Worm (Caenorhabditis elegans) whole organism, late embryonic: Measurements from ENCODE around the gene F39G3.3.

Experiments
- T23F11.4 ChIP-seq: fragments of 200-800 bp; sonication (Bioruptor generic); optimal IDR thresholded peaks from 2 replicates; lab custom pipeline; 2018; ENCODE audit warnings: mild to moderate bottlenecking, missing genetic modification characterization, missing compliant biosample characterization
- ceh-45 ChIP-seq: fragments of 200-800 bp; sonication (Bioruptor generic); IDR thresholded peaks from 2 replicates; pipeline ENCODE4 v1.3.6; 2022; ENCODE audit warnings: missing genetic modification reagents, missing genetic modification characterization, missing compliant biosample characterization
- che-1 ChIP-seq: sonication (generic microtip); optimal IDR thresholded peaks from 2 replicates; lab custom pipeline; 2016; ENCODE audit warnings: mild to moderate bottlenecking, missing genetic modification characterization, missing compliant biosample characterization
- dmd-4 ChIP-seq: sonication (generic microtip); optimal IDR thresholded peaks from 2 replicates; lab custom pipeline; 2016; ENCODE audit warnings: borderline replicate concordance, missing genetic modification characterization, missing compliant biosample characterization
- fkh-10 ChIP-seq: fragments of 150-350 bp; optimal IDR thresholded peaks from 2 replicates; lab custom pipeline; 2014; ENCODE audit warnings: missing biosample characterization, missing genetic modification reagents, missing genetic modification characterization
- sdc-2 ChIP-seq: sonication (generic microtip); optimal IDR thresholded peaks from 2 replicates; lab custom pipeline; 2016; ENCODE audit warnings: missing genotype, missing genetic modification characterization, missing compliant biosample characterization

- no peak for TF ChIP-seq fkh-10 (GFP tag; lab: Kevin White, UChicago)
- TF ChIP-seq dmd-4 (tag; lab: Kevin White, UChicago), result no peak
- no peak for TF ChIP-seq ceh-45 (GFP tag; lab: Robert Waterston, UW)
- no peak for TF ChIP-seq che-1 (tag; lab: Kevin White, UChicago)
- no peak for TF ChIP-seq sdc-2
- TF ChIP-seq T23F11.4 (GFP tag; lab: Kevin White, UChicago), result no peak
These were observed 11.7 kb upstream of the F39G3.3 start, which contains the start of gene prx-6 for ce11 chrV:4719965-4720364.
